Worm (Caenorhabditis elegans): ENCODE results near the gene srg-53.
A peak's percentile ranks its signal among the peaks of the same experiment; 100 is the strongest.
"Not testable (repeated sequence)": the region's sequence is repeated elsewhere in the genome, so short reads cannot be mapped to it uniquely, and the experiment has no call there.

srg-53 gene

DNA sequence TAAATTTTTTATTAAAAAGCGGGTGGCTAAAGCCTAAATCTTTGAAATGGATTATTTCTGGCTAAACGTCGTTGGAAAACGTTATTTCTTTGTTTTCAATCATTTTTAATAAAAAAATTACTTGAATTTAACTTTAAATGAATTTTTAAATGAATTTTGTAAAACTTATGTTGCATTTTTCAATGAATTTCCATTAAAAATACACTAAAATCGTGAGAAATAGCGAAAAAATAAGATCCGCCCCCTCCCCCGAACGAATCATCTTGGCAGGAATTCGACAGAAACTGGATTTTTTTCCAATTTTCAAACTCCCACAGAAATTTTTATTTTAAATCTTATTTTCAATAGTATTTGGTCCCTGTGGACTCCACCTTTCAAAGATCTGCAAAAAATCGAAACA lies at the start of gene srg-53:
Gene srg-53, plus strand, starts transcription at position 301 of the 400 bp plus-strand sequence.
- no peak for TF ChIP-seq ZK546.5 (tag; optimal IDR thresholded peaks at IDR 0.05)
- TF ChIP-seq daf-8 (GFP tag; IDR thresholded peaks at IDR 0.05), result no peak
- no peak for TF ChIP-seq vab-7 (GFP tag; IDR thresholded peaks at IDR 0.05)
- TF ChIP-seq nhr-41 (GFP tag; IDR thresholded peaks at IDR 0.05), result no peak
- TF ChIP-seq lin-29 (GFP tag; IDR thresholded peaks at IDR 0.05), result no peak
- no peak for TF ChIP-seq T26A8.4 (GFP tag; IDR thresholded peaks at IDR 0.05)
- TF ChIP-seq T20F7.1 (GFP tag; optimal IDR thresholded peaks at IDR 0.05), result no peak
- no peak for TF ChIP-seq ceh-32 (tag; optimal IDR thresholded peaks at IDR 0.05; ENCODE audit: poor library complexity)
- TF ChIP-seq egl-43 (GFP tag; IDR thresholded peaks at IDR 0.05), result no peak
- no peak for TF ChIP-seq F44E2.7 (GFP tag; IDR thresholded peaks at IDR 0.05)
- TF ChIP-seq dpl-1 (GFP tag; optimal IDR thresholded peaks at IDR 0.05), result no peak
- no peak for TF ChIP-seq saeg-2 (GFP tag; IDR thresholded peaks at IDR 0.05)
- TF ChIP-seq lsy-2 (tag; optimal IDR thresholded peaks at IDR 0.05), result no peak
- TF ChIP-seq fkh-10 (GFP tag; optimal IDR thresholded peaks at IDR 0.05), result no peak
- no peak for TF ChIP-seq nhr-111 (GFP tag; optimal IDR thresholded peaks at IDR 0.05)
- no peak for TF ChIP-seq mxl-2 (GFP tag; conservative IDR thresholded peaks at IDR 0.05)
- TF ChIP-seq Y48G9A.11 (GFP tag; IDR thresholded peaks at IDR 0.05), result no peak
- no peak for TF ChIP-seq ZK337.2 (GFP tag; IDR thresholded peaks at IDR 0.05)
- no peak for TF ChIP-seq fos-1 (tag; optimal IDR thresholded peaks at IDR 0.05)

DNA sequence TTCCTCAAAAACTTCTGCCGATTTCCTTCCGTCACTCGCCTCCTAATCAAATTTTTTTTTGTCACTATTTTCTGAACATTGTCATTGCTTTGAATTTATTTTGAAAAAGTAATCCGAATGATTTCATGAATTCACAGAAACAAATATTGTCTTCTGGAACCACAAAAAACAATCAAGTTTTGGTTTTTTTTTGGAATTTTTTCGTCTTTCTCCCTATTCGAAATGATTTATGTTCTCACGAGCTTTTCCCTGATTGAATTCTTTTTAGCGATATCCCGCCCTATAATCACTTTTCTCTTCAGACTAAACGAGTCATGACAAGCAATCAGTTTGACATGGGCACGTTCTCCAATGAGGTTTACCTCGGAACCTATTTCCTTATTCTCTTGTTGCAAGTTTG lies 45.9 kb upstream of the srg-53 start, which contains the start of gene F41H8.1:
Gene F41H8.1, plus strand, starts transcription at position 301 of the 400 bp plus-strand sequence.
- no peak for TF ChIP-seq aha-1 (tag)
- TF ChIP-seq nhr-10 (tag; optimal IDR thresholded peaks at IDR 0.05), result no peak
- no peak for TF ChIP-seq tag-97 (GFP tag; IDR thresholded peaks at IDR 0.05)
- no peak for TF ChIP-seq zfp-2 (tag; optimal IDR thresholded peaks at IDR 0.05)
- no peak for TF ChIP-seq ctbp-1 (GFP tag; IDR thresholded peaks at IDR 0.05)
- TF ChIP-seq hmg-1.1 (GFP tag; IDR thresholded peaks at IDR 0.05), result no peak
- no peak for TF ChIP-seq ceh-20 (GFP tag; IDR thresholded peaks at IDR 0.05)
- TF ChIP-seq T20F7.1 (GFP tag; optimal IDR thresholded peaks at IDR 0.05), result no peak
- TF ChIP-seq dpl-1 (GFP tag; optimal IDR thresholded peaks at IDR 0.05), result no peak
- TF ChIP-seq F49E8.2 (tag; optimal IDR thresholded peaks at IDR 0.05; ENCODE audit: borderline replicate concordance), result no peak
- no peak for TF ChIP-seq lin-29 (GFP tag; IDR thresholded peaks at IDR 0.05)
- TF ChIP-seq tra-1 (GFP tag; IDR thresholded peaks at IDR 0.05), result no peak
- no peak for TF ChIP-seq nhr-111 (GFP tag; optimal IDR thresholded peaks at IDR 0.05)
- TF ChIP-seq daf-19 (GFP tag; conservative IDR thresholded peaks at IDR 0.05), result no peak

DNA sequence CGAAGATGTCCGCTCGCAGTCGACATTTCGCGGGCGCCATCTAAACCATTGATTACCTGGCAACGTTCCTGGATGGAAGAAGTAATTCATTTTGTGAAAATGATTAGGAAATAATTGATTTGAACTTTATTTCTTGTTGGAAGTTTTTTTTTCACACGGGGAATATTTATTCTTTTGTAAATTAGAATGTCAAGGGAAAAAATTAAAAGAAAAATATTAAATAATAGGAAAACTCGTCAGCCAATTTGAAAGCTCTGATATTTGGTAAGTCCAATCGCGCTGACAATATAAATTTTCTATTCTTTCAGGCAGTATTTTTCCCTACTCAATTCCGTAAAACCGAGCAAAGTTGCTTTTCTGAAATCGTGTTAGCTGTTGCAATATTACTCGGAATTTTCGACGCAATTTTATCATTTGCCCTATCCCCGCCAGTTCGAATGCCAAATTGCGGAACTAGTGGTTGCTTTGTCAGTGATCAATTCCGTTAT lies 40.2 kb upstream of the srg-53 start, which contains the start of the genes K09C6.7 and K09C6.10:
Gene K09C6.7, minus strand, starts transcription at position 101 of the 488 bp plus-strand sequence.
Gene K09C6.10, plus strand, starts transcription at position 438 of the 488 bp plus-strand sequence.
- not testable (repeated sequence) for TF ChIP-seq fos-1 (tag; optimal IDR thresholded peaks at IDR 0.05); daf-16 (GFP tag; optimal IDR thresholded peaks at IDR 0.05); daf-16 (tag; optimal IDR thresholded peaks at IDR 0.05); F26F4.8 (GFP tag; conservative IDR thresholded peaks at IDR 0.05)

DNA sequence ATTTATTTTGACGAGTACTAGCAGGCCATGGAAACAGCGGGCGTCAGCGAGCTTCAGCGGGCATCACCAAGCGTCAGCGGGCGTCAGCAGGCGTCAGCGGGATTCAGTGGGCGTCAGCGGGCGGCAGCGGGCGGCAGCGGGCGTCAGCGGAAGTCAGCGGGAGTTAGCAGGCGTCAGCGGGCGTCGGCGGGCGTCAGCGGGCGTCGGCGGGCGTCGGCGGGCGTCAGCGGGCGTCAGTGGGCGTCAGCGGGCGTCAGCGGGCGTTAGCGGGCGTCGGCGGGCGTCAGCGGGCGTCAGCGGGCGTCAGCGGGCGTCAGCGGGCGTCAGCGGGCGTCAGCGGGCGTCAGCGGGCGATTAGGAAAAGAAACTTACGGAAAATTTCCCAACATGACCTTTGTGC lies 36.7 kb upstream of the srg-53 start:
- TF ChIP-seq set-16 (GFP tag; IDR thresholded peaks at IDR 0.05) (peak; percentile 99), ceh-62 (tag; optimal IDR thresholded peaks at IDR 0.05) (no peak), mep-1 (tag; optimal IDR thresholded peaks at IDR 0.05) (no peak), egl-43 (GFP tag; IDR thresholded peaks at IDR 0.05) (peak; percentile 62; the same call in 1 of the 2 replicates), pha-4 (GFP tag; IDR thresholded peaks at IDR 0.05) (peak; percentile 83; the same call in 1 of the 2 replicates), pha-4 (tag; optimal IDR thresholded peaks at IDR 0.05) (no peak), D1046.2 (GFP tag; IDR thresholded peaks at IDR 0.05) (no peak)

All from whole organism, L4 larva.